Worm (Caenorhabditis elegans): ENCODE measurements around the gene B0563.5.

B0563.5 gene

ce11 chrX:9162864-9163263, 16.9 kb downstream of the B0563.5 start, which contains the start of gene tsp-11 (continued):
- no peak for TF ChIP-seq hlh-4 (tag; optimal IDR thresholded peaks at IDR 0.05)
- no peak for TF ChIP-seq ceh-63 (GFP tag; optimal IDR thresholded peaks at IDR 0.05)
- no peak for TF ChIP-seq unc-130 (tag; optimal IDR thresholded peaks at IDR 0.05)

ce11 chrX:9166921-9167320, 21.0 kb downstream of the B0563.5 start, which contains the start of gene B0563.10:
TSS of gene B0563.10 (minus strand) at chrX:9167245.
- TF ChIP-seq dsc-1 (tag; optimal IDR thresholded peaks at IDR 0.05) (peak; percentile 96), fkh-4 (tag; optimal IDR thresholded peaks at IDR 0.05; ENCODE audit: borderline replicate concordance) (peak; percentile 96), C34B4.2 (tag; optimal IDR thresholded peaks at IDR 0.05) (no peak)

DNA sequence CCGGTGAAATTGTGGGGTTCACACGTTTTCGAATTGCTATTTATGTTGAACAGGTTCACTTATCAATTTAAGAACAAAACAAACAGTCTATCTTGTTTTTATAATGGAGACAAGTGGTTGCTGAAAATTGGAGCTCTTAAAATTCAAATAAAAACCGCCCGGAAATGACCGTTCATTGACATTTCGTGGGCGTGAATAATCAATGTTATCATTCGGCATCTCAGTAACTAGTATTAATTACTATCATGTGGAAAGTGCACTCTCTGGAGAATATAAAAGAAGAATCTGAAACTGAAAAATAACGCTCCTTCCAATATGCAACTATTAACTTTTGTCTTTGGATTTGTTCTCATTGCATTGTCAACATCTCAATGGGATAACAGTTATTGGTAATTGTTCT, 22.3 kb downstream of the B0563.5 start, which contains the start of gene B0563.9:
B0563.9 (plus strand) TSS at position 301 of the 400 bp plus-strand sequence.
- TF ChIP-seq nhr-20 (tag; optimal IDR thresholded peaks at IDR 0.05) = no peak
- TF ChIP-seq Y116A8C.19 (tag; optimal IDR thresholded peaks at IDR 0.05; ENCODE audit: borderline replicate concordance) = no peak
- TF ChIP-seq nhr-71 (tag; optimal IDR thresholded peaks at IDR 0.05) = no peak
- TF ChIP-seq egl-13 (tag; optimal IDR thresholded peaks at IDR 0.05) = no peak
- TF ChIP-seq zag-1 (tag; optimal IDR thresholded peaks at IDR 0.05) = no peak
- TF ChIP-seq fkh-10 (GFP tag; optimal IDR thresholded peaks at IDR 0.05) = no peak
- no peak for TF ChIP-seq ama-1 (optimal IDR thresholded peaks at IDR 0.05)

- TF ChIP-seq elt-2 (tag; optimal IDR thresholded peaks at IDR 0.05) (no peak), unc-62 (GFP tag; optimal IDR thresholded peaks at IDR 0.05) (no peak), hpl-2 (GFP tag; optimal IDR thresholded peaks at IDR 0.05) (no peak), C16A3.4 (tag; optimal IDR thresholded peaks at IDR 0.05) (no peak)
Measured at ce11 chrX:9170058-9170457, 24.1 kb downstream of the B0563.5 start.

DNA sequence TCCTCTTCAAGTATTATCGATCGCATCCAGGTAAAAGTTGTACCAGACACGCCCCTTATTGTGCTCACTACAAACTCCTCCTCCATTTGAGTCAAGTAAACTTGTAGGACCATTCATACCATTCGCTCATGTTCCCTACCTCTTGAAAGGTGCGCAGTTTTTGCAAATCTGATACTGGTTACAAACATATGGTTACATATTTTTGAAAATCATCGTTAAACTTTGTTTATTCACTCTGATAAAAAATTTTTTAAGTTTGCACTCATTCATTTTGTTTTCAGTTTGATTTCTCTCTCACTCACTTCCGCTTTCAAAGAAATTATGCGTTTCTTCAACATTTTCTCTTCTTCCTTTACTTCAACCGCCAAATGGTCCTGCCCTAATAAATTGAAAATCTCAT, 25.3 kb downstream of the B0563.5 start, which contains the start of gene B0563.1:
B0563.1 (plus strand) TSS at position 301 of the 400 bp plus-strand sequence.
- TF ChIP-seq nhr-85 (tag) (no peak), efl-1 (optimal IDR thresholded peaks at IDR 0.05) (no peak), efl-1 (GFP tag; optimal IDR thresholded peaks at IDR 0.05 in 1 of 2) (peak in 1 of 2 experiments; percentile 24), ceh-88 (GFP tag; IDR thresholded peaks at IDR 0.05) (no peak), C04F5.9 (tag; optimal IDR thresholded peaks at IDR 0.05) (no peak)

DNA sequence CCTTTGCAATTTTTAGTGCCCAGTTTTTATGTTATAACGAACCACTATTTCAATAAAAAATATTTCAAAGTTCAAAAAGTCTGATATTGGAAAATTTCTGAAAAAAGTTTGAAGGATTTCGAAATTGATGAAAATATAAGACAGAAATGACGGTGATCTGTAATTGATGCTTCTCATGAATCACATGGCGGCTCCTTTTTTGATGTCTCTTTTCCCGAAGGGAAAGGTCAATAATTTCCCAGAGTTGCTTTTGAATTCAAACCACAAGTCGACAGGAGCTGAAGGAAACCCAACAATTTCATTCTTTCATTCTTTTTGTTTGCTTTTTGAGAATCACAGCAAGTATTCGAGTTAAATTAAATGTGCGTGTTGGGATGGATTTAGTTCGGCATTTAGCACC, 26.3 kb downstream of the B0563.5 start, which contains the start of gene B0563.18:
B0563.18 (plus strand) TSS at position 301 of the 400 bp plus-strand sequence.
- TF ChIP-seq C16A3.4 (tag; optimal IDR thresholded peaks at IDR 0.05) = no peak

ce11 chrX:9172733-9173132, 26.8 kb downstream of the B0563.5 start:
- no peak for TF ChIP-seq nhr-84 (tag; optimal IDR thresholded peaks at IDR 0.05)
- TF ChIP-seq lin-15B (tag; optimal IDR thresholded peaks at IDR 0.05) = no peak
- TF ChIP-seq nhr-77 (tag; optimal IDR thresholded peaks at IDR 0.05) = no peak
- TF ChIP-seq mep-1 (tag; optimal IDR thresholded peaks at IDR 0.05) = no peak
- no peak for TF ChIP-seq unc-86 (tag; optimal IDR thresholded peaks at IDR 0.05)
- TF ChIP-seq ama-1 (optimal IDR thresholded peaks at IDR 0.05) = no peak
- TF ChIP-seq alr-1 (tag; optimal IDR thresholded peaks at IDR 0.05; ENCODE audit: borderline replicate concordance) = no peak
- TF ChIP-seq lin-13 (GFP tag; optimal IDR thresholded peaks at IDR 0.05) = no peak

- TF ChIP-seq ets-5 (GFP tag; IDR thresholded peaks at IDR 0.05) = no peak
- TF ChIP-seq tbx-2 (tag; optimal IDR thresholded peaks at IDR 0.05) = no peak
- TF ChIP-seq nhr-237 (tag; optimal IDR thresholded peaks at IDR 0.05) = no peak
- TF ChIP-seq mdl-1 (tag; optimal IDR thresholded peaks at IDR 0.05) = no peak
- no peak for TF ChIP-seq nhr-11 (tag; optimal IDR thresholded peaks at IDR 0.05)
- no peak for TF ChIP-seq nhr-12 (tag; optimal IDR thresholded peaks at IDR 0.05)
- TF ChIP-seq snu-23 (GFP tag; optimal IDR thresholded peaks at IDR 0.05) = no peak
- TF ChIP-seq lin-39 (tag; optimal IDR thresholded peaks at IDR 0.05) = no peak
- TF ChIP-seq lin-35 (GFP tag; optimal IDR thresholded peaks at IDR 0.05) = no peak
Measured at ce11 chrX:9174409-9174808, 28.5 kb downstream of the B0563.5 start, which contains the start of gene B0563.8. TSS of gene B0563.8 (minus strand) at chrX:9174509.
